Worm (Caenorhabditis elegans) whole organism, L4 larva: Measurements from ENCODE around the gene tdpo-1.

Experiments
- D1046.2 ChIP-seq: fragments of 200-800 bp; sonication (Bioruptor generic); IDR thresholded peaks from 2 replicates; pipeline ENCODE4 v1.3.6; 2022; ENCODE audit warnings: missing genetic modification characterization, missing compliant biosample characterization
- F26F4.8 ChIP-seq: fragments of 200-800 bp; sonication (Bioruptor generic); conservative IDR thresholded peaks from 2 replicates; pipeline ENCODE4 v1.3.6; 2022; ENCODE audit warnings: missing genetic modification characterization, missing compliant biosample characterization
- F37D6.2 ChIP-seq: sonication (generic microtip); optimal IDR thresholded peaks from 2 replicates; lab custom pipeline; 2016; ENCODE audit warnings: mild to moderate bottlenecking, missing genetic modification characterization, missing compliant biosample characterization
- F49E8.2 ChIP-seq: sonication (generic microtip); optimal IDR thresholded peaks from 2 replicates; lab custom pipeline; 2016; ENCODE audit warnings: missing compliant biosample characterization, mild to moderate bottlenecking, missing genetic modification characterization, borderline replicate concordance
- Y48G9A.11 ChIP-seq: fragments of 200-800 bp; sonication (Bioruptor generic); IDR thresholded peaks from 2 replicates; pipeline ENCODE4 v1.3.6; 2022; ENCODE audit warnings: missing genetic modification reagents, missing genetic modification characterization, missing compliant biosample characterization
- Y5F2A.4 ChIP-seq: fragments of 200-800 bp; sonication (Bioruptor generic); optimal IDR thresholded peaks from 2 replicates; lab custom pipeline; 2018; ENCODE audit warnings: mild to moderate bottlenecking, missing genetic modification characterization, missing compliant biosample characterization
- ZK337.2 ChIP-seq: fragments of 200-800 bp; sonication (Bioruptor generic); IDR thresholded peaks from 2 replicates; pipeline ENCODE4 v1.3.6; 2022; ENCODE audit warnings: missing genetic modification reagents, missing genetic modification characterization, missing compliant biosample characterization
- ZK546.5 ChIP-seq, 2 experiments: sonication (generic microtip); optimal IDR thresholded peaks; 2 replicates each; lab custom pipeline; 2017; ENCODE audit warnings: missing biosample characterization in 2 of 2, missing genetic modification characterization in 2 of 2
- aha-1 ChIP-seq: fragments of 150-350 bp; peaks from one replicate; lab custom pipeline; 2014; ENCODE audit warnings: missing biosample characterization, missing genetic modification characterization
- ama-1 ChIP-seq: fragments of 150-350 bp; optimal IDR thresholded peaks from 2 replicates; lab custom pipeline; 2014; ENCODE audit warnings: inconsistent platforms, mixed read lengths
- arid-1 ChIP-seq: fragments of 200-800 bp; sonication (Bioruptor generic); conservative IDR thresholded peaks from 2 replicates; pipeline ENCODE4 v1.3.6; 2022; ENCODE audit warnings: missing genetic modification reagents, missing genetic modification characterization, missing compliant biosample characterization
- ceh-28 ChIP-seq: fragments of 150-350 bp; optimal IDR thresholded peaks from 2 replicates; lab custom pipeline; 2014; ENCODE audit warnings: missing biosample characterization, missing genetic modification reagents, missing genetic modification characterization
- ceh-44 ChIP-seq: fragments of 200-800 bp; sonication (Bioruptor generic); IDR thresholded peaks from 2 replicates; pipeline ENCODE4 v1.3.6; 2022; ENCODE audit warnings: missing genetic modification reagents, missing genetic modification characterization, missing compliant biosample characterization
- ctbp-1 ChIP-seq: fragments of 200-800 bp; sonication (Bioruptor generic); IDR thresholded peaks from 2 replicates; pipeline ENCODE4 v1.3.6; 2022; ENCODE audit warnings: missing genetic modification reagents, missing genetic modification characterization, missing compliant biosample characterization
- daf-19 ChIP-seq: fragments of 200-800 bp; sonication (Bioruptor generic); conservative IDR thresholded peaks from 2 replicates; pipeline ENCODE4 v1.3.6; 2022; ENCODE audit warnings: missing genetic modification characterization, missing compliant biosample characterization
- dmd-9 ChIP-seq: fragments of 200-800 bp; sonication (Bioruptor generic); IDR thresholded peaks from 2 replicates; pipeline ENCODE4 v1.3.6; 2022; ENCODE audit warnings: missing genetic modification reagents, missing genetic modification characterization, missing compliant biosample characterization
- fkh-10 ChIP-seq: fragments of 150-350 bp; optimal IDR thresholded peaks from 2 replicates; lab custom pipeline; 2014; ENCODE audit warnings: missing biosample characterization, missing genetic modification reagents, missing genetic modification characterization
- fos-1 ChIP-seq: fragments of 150-350 bp; optimal IDR thresholded peaks from 2 replicates; lab custom pipeline; 2014; ENCODE audit warnings: missing biosample characterization, missing genetic modification characterization
- hif-1 ChIP-seq, 2 experiments: sonication (generic microtip); optimal IDR thresholded peaks; 2 replicates each; lab custom pipeline; 2016 to 2017; ENCODE audit warnings: missing compliant biosample characterization in 2 of 2, missing genetic modification characterization in 2 of 2, missing genetic modification reagents in 2 of 2, missing genotype in 2 of 2, mild to moderate bottlenecking in 1 of 2
- hmg-1.1 ChIP-seq: fragments of 200-800 bp; sonication (Bioruptor generic); IDR thresholded peaks from 2 replicates; pipeline ENCODE4 v1.3.6; 2022; ENCODE audit warnings: missing genetic modification reagents, missing genetic modification characterization, missing compliant biosample characterization
- lin-39 ChIP-seq: fragments of 150-350 bp; optimal IDR thresholded peaks from 2 replicates; lab custom pipeline; 2014; ENCODE audit warnings: missing biosample characterization, missing genetic modification reagents, missing genetic modification characterization
- madf-5 ChIP-seq, 2 experiments: fragments of 200-800 bp; sonication (Bioruptor generic); IDR thresholded peaks; 2 replicates each; pipeline ENCODE4 v1.3.6; 2022; ENCODE audit warnings: missing compliant biosample characterization in 2 of 2, missing genetic modification characterization in 2 of 2
- madf-9 ChIP-seq: fragments of 200-800 bp; sonication (Bioruptor generic); conservative IDR thresholded peaks from 2 replicates; pipeline ENCODE4 v1.3.6; 2022; ENCODE audit warnings: missing genetic modification reagents, missing genetic modification characterization, missing compliant biosample characterization
- nhr-42 ChIP-seq: fragments of 200-800 bp; sonication (Bioruptor generic); IDR thresholded peaks from 2 replicates; pipeline ENCODE4 v1.3.6; 2022; ENCODE audit warnings: missing genetic modification characterization, missing compliant biosample characterization
- nhr-48 ChIP-seq: sonication (generic microtip); optimal IDR thresholded peaks from 2 replicates; lab custom pipeline; 2016; ENCODE audit warnings: mild to moderate bottlenecking, missing genetic modification characterization, missing compliant biosample characterization
- nhr-6 ChIP-seq: fragments of 150-350 bp; optimal IDR thresholded peaks from 2 replicates; lab custom pipeline; 2014; ENCODE audit warnings: missing biosample characterization, missing genetic modification characterization
- pha-4 ChIP-seq, 2 experiments: fragments of 150-350 bp in 1 of 2; fragments of 200-800 bp in 1 of 2; sonication (Bioruptor generic) in 1 of 2; IDR thresholded peaks in 1 of 2; optimal IDR thresholded peaks in 1 of 2; 2 replicates each; pipeline versions ENCODE4 v1.3.6 to Lab custom; 2014 to 2022; ENCODE audit warnings: missing genetic modification characterization in 2 of 2, missing genetic modification reagents in 2 of 2, missing biosample characterization in 1 of 2, missing compliant biosample characterization in 1 of 2
- php-3 ChIP-seq: fragments of 200-800 bp; sonication (Bioruptor generic); IDR thresholded peaks from 2 replicates; pipeline ENCODE4 v1.3.6; 2022; ENCODE audit warnings: missing genetic modification reagents, missing genetic modification characterization, missing compliant biosample characterization
- set-16 ChIP-seq: fragments of 200-800 bp; sonication (Bioruptor generic); IDR thresholded peaks from 2 replicates; pipeline ENCODE4 v1.3.6; 2022; ENCODE audit warnings: missing genetic modification reagents, missing genetic modification characterization, missing compliant biosample characterization
- snpc-4 ChIP-seq: fragments of 150-350 bp; optimal IDR thresholded peaks from 2 replicates; lab custom pipeline; 2014; ENCODE audit warnings: missing biosample characterization, missing genetic modification characterization
- spr-1 ChIP-seq: sonication (generic microtip); optimal IDR thresholded peaks from 2 replicates; lab custom pipeline; 2016; ENCODE audit warnings: mild to moderate bottlenecking, missing genetic modification characterization, missing compliant biosample characterization
- tra-1 ChIP-seq: fragments of 200-800 bp; sonication (Bioruptor generic); IDR thresholded peaks from 2 replicates; pipeline ENCODE4 v1.3.6; 2022; ENCODE audit warnings: missing genetic modification reagents, missing genetic modification characterization, missing compliant biosample characterization
- unc-62 ChIP-seq, 3 experiments: fragments of 150-350 bp in 1 of 3; sonication (generic microtip); optimal IDR thresholded peaks in 2 of 3; peaks in 1 of 3; 1 replicate in 1 of 3; 2 replicates in 2 of 3; lab custom pipeline; 2014 to 2017; ENCODE audit warnings: missing biosample characterization in 3 of 3, missing genetic modification characterization in 3 of 3, missing genetic modification reagents in 3 of 3, missing genotype in 1 of 3
- vab-7 ChIP-seq: fragments of 200-800 bp; sonication (Bioruptor generic); IDR thresholded peaks from 2 replicates; pipeline ENCODE4 v1.3.6; 2022; ENCODE audit warnings: missing genetic modification reagents, missing genetic modification characterization, missing compliant biosample characterization
- ztf-7 ChIP-seq: fragments of 150-350 bp; optimal IDR thresholded peaks from 2 replicates; lab custom pipeline; 2014; ENCODE audit warnings: missing biosample characterization, missing genetic modification characterization

The tdpo-1 gene

ce11 chrIV:1945200-1945599, 14.5 kb upstream of the tdpo-1 start:
- TF ChIP-seq ztf-7 (tag; lab: Kevin White, UChicago) (no peak), unc-62 (GFP tag; optimal IDR thresholded peaks at IDR 0.05 in 1 of 2; lab: Kevin White, UChicago) (peak in 1 of 2 experiments; percentile 97), unc-62 (tag; optimal IDR thresholded peaks at IDR 0.05; lab: Kevin White, UChicago) (no peak)

DNA sequence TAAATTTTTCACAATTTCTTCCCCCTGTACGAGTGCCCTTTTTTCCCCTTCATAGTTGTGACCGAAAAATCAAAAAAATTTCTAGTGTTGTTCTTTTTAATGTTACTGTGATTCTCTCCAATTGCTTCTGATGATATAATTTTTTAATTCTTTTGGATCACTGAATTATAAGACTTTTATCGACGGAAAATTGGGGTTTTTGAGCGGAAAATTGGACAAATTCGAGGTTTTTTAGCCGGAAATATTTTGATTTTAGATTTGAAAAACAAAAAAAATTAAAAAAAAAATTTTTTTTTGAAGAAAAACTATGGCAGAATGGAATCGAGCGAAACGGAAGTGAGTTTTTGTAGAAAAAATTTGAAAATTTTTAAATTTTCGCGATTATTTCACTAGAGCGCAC, 11.8 kb upstream of the tdpo-1 start, which contains the start of gene tsen-54:
TSS of gene tsen-54 (plus strand) at position 301 of the 400 bp plus-strand sequence.
- TF ChIP-seq snpc-4 (tag; lab: Kevin White, UChicago), result no peak
- no peak for TF ChIP-seq hmg-1.1 (GFP tag; lab: Robert Waterston, UW)
- TF ChIP-seq nhr-6 (tag; lab: Kevin White, UChicago), result no peak
- no peak for TF ChIP-seq aha-1 (tag; lab: Kevin White, UChicago)
- TF ChIP-seq dmd-9 (GFP tag; lab: Robert Waterston, UW), result no peak
- TF ChIP-seq ZK546.5 (tag; optimal IDR thresholded peaks at IDR 0.05; lab: Kevin White, UChicago), result no peak
- no peak for TF ChIP-seq lin-39
- TF ChIP-seq fkh-10 (GFP tag; lab: Kevin White, UChicago), result no peak
- TF ChIP-seq tra-1 (GFP tag; lab: Robert Waterston, UW), result no peak
- TF ChIP-seq ceh-28, result no peak
- no peak for TF ChIP-seq nhr-48 (tag; lab: Kevin White, UChicago)
- TF ChIP-seq spr-1, result no peak
- TF ChIP-seq ctbp-1 (GFP tag; lab: Robert Waterston, UW), result no peak
- TF ChIP-seq, all 104 proteins: peak for 0

DNA sequence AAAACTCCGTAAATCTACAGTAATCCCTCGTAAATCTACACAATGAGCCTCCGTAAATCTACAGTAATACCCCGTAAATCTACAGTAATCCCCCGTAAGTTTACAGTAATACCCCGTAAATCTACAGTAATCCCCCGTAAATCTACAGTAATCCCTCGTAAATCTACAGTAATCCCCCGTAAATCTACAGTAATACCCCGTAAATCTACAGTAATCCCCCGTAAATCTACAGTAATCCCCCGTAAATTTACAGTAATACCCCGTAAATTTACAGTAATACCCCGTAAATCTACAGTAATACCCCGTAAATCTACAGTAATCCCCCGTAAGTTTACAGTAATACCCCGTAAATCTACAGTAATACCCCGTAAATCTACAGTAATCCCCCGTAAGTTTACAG, 9.0 kb upstream of the tdpo-1 start:
- TF ChIP-seq madf-5 (GFP tag; IDR thresholded peaks at IDR 0.05; lab: Robert Waterston, UW) (0 out of 4 replicates have a peak, but pooled peaks of 1 of the 2 experiments have one; percentile 2), madf-9 (GFP tag; lab: Robert Waterston, UW) (peak; percentile 15; the same call in 1 of the 2 replicates), tra-1 (GFP tag; lab: Robert Waterston, UW) (0 out of 2 replicates have a peak, but pooled peaks have one; percentile 21), F26F4.8 (GFP tag; lab: Robert Waterston, UW) (peak; percentile 53; the same call in 1 of the 2 replicates), Y48G9A.11 (GFP tag; lab: Robert Waterston, UW) (0 out of 2 replicates have a peak, but pooled peaks have one; percentile 27), php-3 (GFP tag; lab: Robert Waterston, UW) (0 out of 2 replicates have a peak, but pooled peaks have one; percentile 31), nhr-42 (GFP tag; lab: Robert Waterston, UW) (peak; percentile 20; the same call in 1 of the 2 replicates), vab-7 (GFP tag; lab: Robert Waterston, UW) (0 out of 2 replicates have a peak, but pooled peaks have one; percentile 24), D1046.2 (peak; percentile 73; the same call in 1 of the 2 replicates)
- TF ChIP-seq, all 104 proteins: peak for 9; not testable (repeated sequence) for 95

ce11 chrIV:1952312-1952711, 7.3 kb upstream of the tdpo-1 start:
- TF ChIP-seq fos-1 (tag; lab: Kevin White, UChicago) (no peak), F37D6.2 (tag; lab: Kevin White, UChicago) (no peak), aha-1 (tag; lab: Kevin White, UChicago) (no peak), vab-7 (GFP tag; lab: Robert Waterston, UW) (no peak), Y5F2A.4 (no peak), ama-1 (lab: Kevin White, UChicago) (no peak), daf-19 (no peak), set-16 (GFP tag; lab: Robert Waterston, UW) (no peak), ZK546.5 (tag; optimal IDR thresholded peaks at IDR 0.05; lab: Kevin White, UChicago) (no peak), snpc-4 (tag; lab: Kevin White, UChicago) (no peak), ceh-44 (GFP tag; lab: Robert Waterston, UW) (no peak), ZK337.2 (GFP tag; lab: Robert Waterston, UW) (no peak), hif-1 (tag; optimal IDR thresholded peaks at IDR 0.05; lab: Kevin White, UChicago) (no peak), pha-4 (GFP tag; IDR thresholded peaks at IDR 0.05; lab: Robert Waterston, UW) (no peak), pha-4 (tag; optimal IDR thresholded peaks at IDR 0.05; lab: Kevin White, UChicago) (no peak), arid-1 (GFP tag; lab: Robert Waterston, UW) (no peak), F49E8.2 (tag; lab: Kevin White, UChicago) (no peak)
